Worm (Caenorhabditis elegans) whole organism, L2 larva: ENCODE data around the gene cdr-4.

Source experiments
- ama-1 ChIP-seq: fragments of 150-350 bp; optimal IDR thresholded peaks from 2 replicates; lab custom pipeline; 2018; ENCODE audit warnings: inconsistent platforms
- egl-27 ChIP-seq: sonication (generic microtip); optimal IDR thresholded peaks from 3 replicates; lab custom pipeline; 2017; ENCODE audit warnings: missing biosample characterization, missing genetic modification reagents, missing genetic modification characterization
- elt-1 ChIP-seq: fragments of 150-350 bp; optimal IDR thresholded peaks from 2 replicates; lab custom pipeline; 2014; ENCODE audit warnings: missing biosample characterization, missing genetic modification characterization
- nhr-10 ChIP-seq: sonication (generic microtip); optimal IDR thresholded peaks from 2 replicates; lab custom pipeline; 2017; ENCODE audit warnings: missing biosample characterization, missing genetic modification characterization
- skn-1 ChIP-seq: sonication (generic microtip); optimal IDR thresholded peaks from 2 replicates; lab custom pipeline; 2017; ENCODE audit warnings: missing biosample characterization, missing genetic modification characterization
- unc-62 ChIP-seq: fragments of 150-350 bp; optimal IDR thresholded peaks from 2 replicates; lab custom pipeline; 2014; ENCODE audit warnings: missing biosample characterization, missing genetic modification reagents, missing genetic modification characterization

ce11 chrV:12411909-12412308, 3.5 kb upstream of the cdr-4 start, which contains the start of gene cdr-7:
- TF ChIP-seq elt-1 (tag; lab: Kevin White, UChicago), result no peak
- TF ChIP-seq skn-1 (tag; lab: Kevin White, UChicago), result no peak
- no peak for TF ChIP-seq unc-62
- no peak for TF ChIP-seq ama-1 (lab: Kevin White, UChicago)
- no peak for TF ChIP-seq egl-27 (tag; lab: Kevin White, UChicago)
- TF ChIP-seq nhr-10, result no peak
